Fruit fly (Drosophila melanogaster): ENCODE results near the gene Mps1.

DNA sequence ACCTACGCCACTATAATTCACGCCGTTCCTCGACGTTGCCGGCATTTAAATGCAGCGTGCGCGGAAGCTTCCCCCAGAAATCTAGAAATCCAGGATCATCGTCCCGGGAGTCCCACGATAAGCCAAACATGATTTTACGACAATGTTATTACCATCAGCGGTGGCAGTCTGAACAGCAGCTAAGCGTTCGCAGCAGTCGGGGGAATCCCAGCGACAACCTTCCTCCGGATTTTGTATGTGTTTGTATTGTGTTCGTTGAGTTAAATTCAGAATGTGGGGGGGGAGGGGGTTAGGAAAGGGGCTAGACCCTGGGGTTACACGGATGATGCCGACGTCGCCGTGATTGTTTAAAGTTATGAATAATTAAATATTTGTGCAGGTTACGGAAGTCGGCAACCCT is 27.1 kb upstream of the Mps1 start:
- TF ChIP-seq Doc3 (GFP tag; IDR thresholded peaks at IDR 0.05; ENCODE audit: partially characterized antibody) (no peak), CG43689 (GFP tag; IDR thresholded peaks at IDR 0.05) (no peak), CkIIα-i1 (GFP tag; IDR thresholded peaks at IDR 0.05) (no peak), CG10321 (GFP tag; IDR thresholded peaks at IDR 0.05) (no peak), Opbp (GFP tag; IDR thresholded peaks at IDR 0.05; ENCODE audit: partially characterized antibody) (no peak)
